Worm (Caenorhabditis elegans) whole organism, late embryonic: ENCODE results near the gene mrpl-11.
A peak's percentile ranks its signal among the peaks of the same experiment; 100 is the strongest.

Source experiments
- C08G9.2 ChIP-seq: sonication (generic microtip); optimal IDR thresholded peaks from 2 replicates; lab custom pipeline; 2016; ENCODE audit warnings: mild to moderate bottlenecking, missing genetic modification characterization, moderate library complexity, missing compliant biosample characterization
- ceh-24 ChIP-seq: sonication (generic microtip); optimal IDR thresholded peaks from 2 replicates; lab custom pipeline; 2016; ENCODE audit warnings: mild to moderate bottlenecking, missing genetic modification characterization, missing compliant biosample characterization
- ceh-31 ChIP-seq: sonication (generic microtip); optimal IDR thresholded peaks from 2 replicates; lab custom pipeline; 2016; ENCODE audit warnings: missing genetic modification characterization, missing compliant biosample characterization
- elt-2 ChIP-seq: sonication (generic microtip); optimal IDR thresholded peaks from 2 replicates; lab custom pipeline; 2016; ENCODE audit warnings: missing genetic modification reagents, missing genetic modification characterization, missing compliant biosample characterization
- elt-4 ChIP-seq: sonication (generic microtip); optimal IDR thresholded peaks from 2 replicates; lab custom pipeline; 2016; ENCODE audit warnings: missing genetic modification characterization, missing compliant biosample characterization
- nfya-1 ChIP-seq: sonication (generic microtip); optimal IDR thresholded peaks from 2 replicates; lab custom pipeline; 2017; ENCODE audit warnings: missing genetic modification characterization, mild to moderate bottlenecking, missing compliant biosample characterization, antibody characterized with exemption, moderate library complexity
- nhr-11 ChIP-seq: fragments of 150-350 bp; optimal IDR thresholded peaks from 2 replicates; lab custom pipeline; 2014; ENCODE audit warnings: missing biosample characterization, missing genetic modification characterization
- pha-2 ChIP-seq: sonication (generic microtip); optimal IDR thresholded peaks from 2 replicates; lab custom pipeline; 2017; ENCODE audit warnings: mild to moderate bottlenecking, missing genetic modification characterization, missing compliant biosample characterization
- pha-4 ChIP-seq: fragments of 150-350 bp; optimal IDR thresholded peaks from 2 replicates; lab custom pipeline; 2018; ENCODE audit warnings: missing biosample characterization, missing genetic modification reagents, missing genetic modification characterization
- tbx-2 ChIP-seq: sonication (generic microtip); optimal IDR thresholded peaks from 2 replicates; lab custom pipeline; 2016; ENCODE audit warnings: missing genetic modification characterization, missing compliant biosample characterization

DNA sequence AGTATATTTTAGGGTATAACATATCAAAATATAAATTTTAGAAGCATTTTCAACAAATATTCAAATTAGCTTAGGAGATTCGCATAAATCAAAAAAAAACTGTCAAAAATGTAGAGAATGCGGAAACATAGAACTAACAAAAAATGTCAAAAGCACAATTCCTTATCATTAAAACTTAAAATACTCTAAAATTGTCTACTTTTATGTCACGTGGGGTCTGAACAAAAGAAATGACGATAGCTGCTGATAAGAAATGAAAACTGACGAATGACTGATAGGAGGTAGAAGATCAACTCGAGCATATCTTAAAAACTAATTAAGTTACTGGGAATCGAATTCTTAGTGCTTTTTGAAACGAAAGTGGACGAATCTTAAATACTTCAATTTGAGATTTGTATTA, 16.2 kb downstream of the mrpl-11 start:
- TF ChIP-seq tbx-2 (tag; lab: Kevin White, UChicago) (no peak), pha-4 (tag; lab: Kevin White, UChicago) (no peak), ceh-24 (tag; lab: Kevin White, UChicago) (no peak), elt-2 (tag; lab: Kevin White, UChicago) (peak; percentile 78), C08G9.2 (tag; lab: Kevin White, UChicago) (no peak), elt-4 (tag; lab: Kevin White, UChicago) (no peak), ceh-31 (tag; lab: Kevin White, UChicago) (no peak), nhr-11 (tag; lab: Kevin White, UChicago) (no peak), pha-2 (tag; lab: Kevin White, UChicago) (no peak), nfya-1 (tag; lab: Kevin White, UChicago) (no peak)
